ENCODE assay signal across 2 worm cellular contexts in genomic region chrV:11624954-11625353, ce11.
TF ChIP-seq lines count a peak whose summit lies in the region.

No protein-coding gene starts in this region.

TF ChIP-seq in whole organism, L1 larva, 84 proteins besides CTCF, POLR2A, EP300 and RAD21:
- peak; percentile 95 for TF ChIP-seq dsc-1 (tag; optimal IDR thresholded peaks at IDR 0.05; lab: Kevin White, UChicago)
- TF ChIP-seq grh-1 (GFP tag; IDR thresholded peaks at IDR 0.05; lab: Robert Waterston, UW), result no peak
- no peak for TF ChIP-seq fkh-8 (tag; optimal IDR thresholded peaks at IDR 0.05; lab: Kevin White, UChicago)
- TF ChIP-seq lin-39 (tag; optimal IDR thresholded peaks at IDR 0.05; lab: Kevin White, UChicago), result no peak
- no peak for TF ChIP-seq unc-130 (tag; optimal IDR thresholded peaks at IDR 0.05; lab: Kevin White, UChicago)
- TF ChIP-seq ces-1 (GFP tag; optimal IDR thresholded peaks at IDR 0.05; lab: Kevin White, UChicago), result no peak
- TF ChIP-seq nhr-77 (tag; optimal IDR thresholded peaks at IDR 0.05; lab: Kevin White, UChicago), result no peak
- no peak for TF ChIP-seq efl-1 (optimal IDR thresholded peaks at IDR 0.05; lab: Kevin White, UChicago)
- no peak for TF ChIP-seq efl-1 (GFP tag; optimal IDR thresholded peaks at IDR 0.05 in 1 of 2; lab: Kevin White, UChicago)
- no peak for TF ChIP-seq sptf-1 (tag; optimal IDR thresholded peaks at IDR 0.05; lab: Kevin White, UChicago)
- TF ChIP-seq nhr-47 (tag; optimal IDR thresholded peaks at IDR 0.05; lab: Kevin White, UChicago), result peak; percentile 19
TF ChIP-seq in whole organism, L1 larva: peak in this region for 2.

TF ChIP-seq in whole organism, mixed stage, embryonic, 35 proteins besides CTCF, POLR2A, EP300 and RAD21:
- TF ChIP-seq ceh-39 (tag; optimal IDR thresholded peaks at IDR 0.05; lab: Kevin White, UChicago) (no peak), ces-1 (GFP tag; optimal IDR thresholded peaks at IDR 0.05; lab: Kevin White, UChicago) (peak; percentile 4)

Comparison
In these comparisons a context has a peak if more than half of its experiments do, and no peak if none do; other contexts are left out.
1. Of the 14 proteins assayed by ChIP-seq in both whole organism, L1 larva and whole organism, mixed stage, embryonic: peak only in whole organism, L1 larva: none; only in whole organism, mixed stage, embryonic: ces-1; in both: none; in neither: 13.